Fruit fly (Drosophila melanogaster) whole organism, embryonic: ENCODE data around the gene CG15570.

Experiments used
- Bdp1 ChIP-seq: fragments of 200-800 bp; sonication (Bioruptor generic); optimal IDR thresholded peaks from 3 replicates; lab custom pipeline; 2016; ENCODE audit warnings: missing biosample characterization, missing genetic modification characterization
- CG11398 ChIP-seq: fragments of 200-800 bp; sonication (Bioruptor generic); optimal IDR thresholded peaks from 2 replicates; lab custom pipeline; 2016; ENCODE audit warnings: missing biosample characterization, missing genetic modification characterization
- CG11456 ChIP-seq: fragments of 200-800 bp; sonication (Bioruptor generic); IDR thresholded peaks from 3 replicates; pipeline ENCODE4 v1.3.6; 2022; ENCODE audit warnings: missing biosample characterization, missing genetic modification characterization
- CG11723 ChIP-seq: fragments of 200-800 bp; sonication (Bioruptor generic); optimal IDR thresholded peaks from 2 replicates; lab custom pipeline; 2017; ENCODE audit warnings: missing biosample characterization, mild to moderate bottlenecking, missing genetic modification characterization
- CG12236 ChIP-seq: fragments of 200-800 bp; sonication (Bioruptor generic); optimal IDR thresholded peaks from 2 replicates; lab custom pipeline; 2016; ENCODE audit warnings: missing biosample characterization, missing genetic modification characterization
- CG12391 ChIP-seq: fragments of 200-800 bp; sonication (Bioruptor generic); optimal IDR thresholded peaks from 3 replicates; lab custom pipeline; 2018; ENCODE audit warnings: missing biosample characterization, mild to moderate bottlenecking, missing genetic modification characterization, moderate library complexity
- CG12769 ChIP-seq: fragments of 200-800 bp; sonication (Bioruptor generic); optimal IDR thresholded peaks from 2 replicates; lab custom pipeline; 2019; ENCODE audit warnings: missing biosample characterization, mild to moderate bottlenecking, missing genetic modification characterization, moderate library complexity
- CG13296 ChIP-seq: fragments of 200-800 bp; sonication (Bioruptor generic); optimal IDR thresholded peaks from 3 replicates; lab custom pipeline; 2018; ENCODE audit warnings: missing biosample characterization, mild to moderate bottlenecking, missing genetic modification characterization
- CG13775 ChIP-seq: fragments of 200-800 bp; sonication (Bioruptor generic); optimal IDR thresholded peaks from 3 replicates; lab custom pipeline; 2017; ENCODE audit warnings: missing biosample characterization, mild to moderate bottlenecking, missing genetic modification characterization
- CG14860 ChIP-seq: fragments of 200-800 bp; sonication (Bioruptor generic); IDR thresholded peaks from 3 replicates; pipeline ENCODE4 v1.3.6; 2022; ENCODE audit warnings: missing biosample characterization, missing genetic modification characterization; ENCODE audit not compliant: partially characterized antibody
- CG15011 ChIP-seq: fragments of 200-800 bp; sonication (Bioruptor generic); optimal IDR thresholded peaks from 3 replicates; lab custom pipeline; 2018; ENCODE audit warnings: missing biosample characterization, mild to moderate bottlenecking, missing genetic modification characterization
- CG16863 ChIP-seq: fragments of 200-800 bp; sonication (Bioruptor generic); optimal IDR thresholded peaks from 3 replicates; lab custom pipeline; 2016; ENCODE audit warnings: missing biosample characterization, missing genetic modification characterization
- CG18262 ChIP-seq: fragments of 200-800 bp; optimal IDR thresholded peaks from 3 replicates; lab custom pipeline; 2019; ENCODE audit warnings: missing biosample characterization, mild to moderate bottlenecking, missing genetic modification characterization, moderate library complexity
- CG2199 ChIP-seq: fragments of 200-800 bp; sonication (Bioruptor generic); IDR thresholded peaks from 3 replicates; pipeline ENCODE4 v1.3.6; 2022; ENCODE audit warnings: missing biosample characterization, missing genetic modification characterization
- CG2889 ChIP-seq: fragments of 200-800 bp; sonication (Bioruptor generic); IDR thresholded peaks from 3 replicates; pipeline ENCODE4 v1.3.6; 2022; ENCODE audit warnings: missing biosample characterization, missing genetic modification characterization
- CG3281 ChIP-seq: fragments of 200-800 bp; sonication (Bioruptor generic); optimal IDR thresholded peaks from 3 replicates; lab custom pipeline; 2017; ENCODE audit warnings: missing biosample characterization, mild to moderate bottlenecking, missing genetic modification characterization
- CG33213 ChIP-seq: fragments of 200-800 bp; sonication (Bioruptor generic); optimal IDR thresholded peaks from 3 replicates; lab custom pipeline; 2016; ENCODE audit warnings: missing biosample characterization, missing genetic modification characterization
- CG34422 ChIP-seq: fragments of 200-800 bp; sonication (Bioruptor generic); IDR thresholded peaks from 3 replicates; pipeline ENCODE4 v1.3.6; 2022; ENCODE audit warnings: missing biosample characterization, missing genetic modification characterization
- CG4424 ChIP-seq: fragments of 200-800 bp; sonication (Bioruptor generic); optimal IDR thresholded peaks from 3 replicates; lab custom pipeline; 2016; ENCODE audit warnings: missing biosample characterization, missing genetic modification characterization
- CG4707 ChIP-seq: fragments of 200-800 bp; sonication (Bioruptor generic); optimal IDR thresholded peaks from 2 replicates; lab custom pipeline; 2018; ENCODE audit warnings: missing biosample characterization, mild to moderate bottlenecking, missing genetic modification characterization, moderate library complexity
- CG4820 ChIP-seq: fragments of 200-800 bp; sonication (Bioruptor generic); optimal IDR thresholded peaks from 3 replicates; lab custom pipeline; 2016; ENCODE audit warnings: missing biosample characterization, missing genetic modification characterization
- CG5953 ChIP-seq: fragments of 200-800 bp; sonication (Bioruptor generic); IDR thresholded peaks from 2 replicates; pipeline ENCODE4 v1.3.6; 2022; ENCODE audit warnings: missing biosample characterization, missing genetic modification characterization
- CG6765 ChIP-seq: fragments of 200-800 bp; sonication (Bioruptor generic); optimal IDR thresholded peaks from 3 replicates; lab custom pipeline; 2017; ENCODE audit warnings: missing biosample characterization, mild to moderate bottlenecking, missing genetic modification characterization
- CG8359 ChIP-seq: fragments of 200-800 bp; sonication (Bioruptor generic); optimal IDR thresholded peaks from 2 replicates; lab custom pipeline; 2017; ENCODE audit warnings: missing biosample characterization, mild to moderate bottlenecking, missing genetic modification characterization, borderline replicate concordance
- Dek ChIP-seq: fragments of 200-800 bp; sonication (Bioruptor generic); optimal IDR thresholded peaks from 3 replicates; lab custom pipeline; 2019; ENCODE audit warnings: missing biosample characterization, mild to moderate bottlenecking, missing genetic modification characterization, moderate library complexity
- Doc2 ChIP-seq: fragments of 200-800 bp; sonication (Bioruptor generic); IDR thresholded peaks from 2 replicates; pipeline ENCODE4 v1.3.6; 2022; ENCODE audit warnings: missing biosample characterization, missing genetic modification characterization
- Fer1 ChIP-seq: fragments of 200-800 bp; sonication (Bioruptor generic); optimal IDR thresholded peaks from 2 replicates; lab custom pipeline; 2017; ENCODE audit warnings: missing biosample characterization, mild to moderate bottlenecking, missing genetic modification characterization
- H2.0 ChIP-seq: fragments of 200-800 bp; sonication (Bioruptor generic); IDR thresholded peaks from 2 replicates; pipeline ENCODE4 v1.3.6; 2022; ENCODE audit warnings: missing biosample characterization, missing genetic modification characterization
- Hsf ChIP-seq: fragments of 200-800 bp; sonication (Bioruptor generic); optimal IDR thresholded peaks from 3 replicates; lab custom pipeline; 2016; ENCODE audit warnings: missing biosample characterization, missing genetic modification characterization
- MBD-R2 ChIP-seq: fragments of 200-800 bp; sonication (Bioruptor generic); IDR thresholded peaks from 2 replicates; pipeline ENCODE4 v1.3.6; 2022; ENCODE audit warnings: missing biosample characterization, missing genetic modification characterization
- NfI ChIP-seq: fragments of 200-800 bp; sonication (Bioruptor generic); optimal IDR thresholded peaks from 3 replicates; lab custom pipeline; 2018; ENCODE audit warnings: missing biosample characterization, mild to moderate bottlenecking, missing genetic modification characterization, moderate library complexity
- PHDP ChIP-seq: fragments of 200-800 bp; sonication (Bioruptor generic); optimal IDR thresholded peaks from 3 replicates; lab custom pipeline; 2018; ENCODE audit warnings: missing biosample characterization, mild to moderate bottlenecking, missing genetic modification characterization, moderate library complexity
- az2 ChIP-seq: fragments of 200-800 bp; sonication (Bioruptor generic); optimal IDR thresholded peaks from 3 replicates; lab custom pipeline; 2016; ENCODE audit warnings: missing biosample characterization, missing genetic modification characterization
- caup ChIP-seq: fragments of 200-800 bp; sonication (Bioruptor generic); optimal IDR thresholded peaks from 3 replicates; lab custom pipeline; 2017; ENCODE audit warnings: missing biosample characterization, mild to moderate bottlenecking, missing genetic modification characterization, moderate library complexity; ENCODE audit not compliant: severe bottlenecking
- cg ChIP-seq: fragments of 200-800 bp; sonication (Bioruptor generic); optimal IDR thresholded peaks from 3 replicates; lab custom pipeline; 2019; ENCODE audit warnings: missing biosample characterization, mild to moderate bottlenecking, missing genetic modification characterization, moderate library complexity
- chif ChIP-seq, 2 experiments: fragments of 200-800 bp; sonication (Bioruptor generic); optimal IDR thresholded peaks; 3 replicates each; lab custom pipeline; 2016; ENCODE audit warnings: missing biosample characterization in 2 of 2, missing genetic modification characterization in 2 of 2
- fd64A ChIP-seq: fragments of 200-800 bp; sonication (Bioruptor generic); optimal IDR thresholded peaks from 3 replicates; lab custom pipeline; 2018; ENCODE audit warnings: missing biosample characterization, mild to moderate bottlenecking, missing genetic modification characterization
- gsb-n ChIP-seq: fragments of 200-800 bp; sonication (Bioruptor generic); optimal IDR thresholded peaks from 3 replicates; lab custom pipeline; 2018; ENCODE audit warnings: missing biosample characterization, mild to moderate bottlenecking, missing genetic modification characterization
- h ChIP-seq: fragments of >200 bp; optimal IDR thresholded peaks from 2 replicates; lab custom pipeline; 2017
- hb ChIP-seq: fragments of 200-800 bp; sonication (Bioruptor generic); IDR thresholded peaks from 3 replicates; pipeline ENCODE4 v1.3.6; 2022; ENCODE audit warnings: missing biosample characterization, missing genetic modification characterization; ENCODE audit not compliant: partially characterized antibody
- jigr1 ChIP-seq: fragments of 200-800 bp; sonication (Bioruptor generic); IDR thresholded peaks from 3 replicates; pipeline ENCODE4 v1.3.6; 2022; ENCODE audit warnings: missing biosample characterization, missing genetic modification characterization
- jing ChIP-seq: fragments of 200-800 bp; sonication (Bioruptor generic); optimal IDR thresholded peaks from 2 replicates; lab custom pipeline; 2018; ENCODE audit warnings: missing biosample characterization, mild to moderate bottlenecking, missing genetic modification characterization
- mirr ChIP-seq: fragments of 200-800 bp; sonication (Bioruptor generic); optimal IDR thresholded peaks from 3 replicates; lab custom pipeline; 2018; ENCODE audit warnings: missing biosample characterization, mild to moderate bottlenecking, missing genetic modification characterization
- nmo ChIP-seq: fragments of 200-800 bp; sonication (Bioruptor generic); optimal IDR thresholded peaks from 2 replicates; lab custom pipeline; 2018; ENCODE audit warnings: missing biosample characterization, mild to moderate bottlenecking, missing genetic modification characterization, moderate library complexity
- pho ChIP-seq: fragments of 200-800 bp; sonication (Bioruptor generic); optimal IDR thresholded peaks from 2 replicates; lab custom pipeline; 2016; ENCODE audit warnings: missing biosample characterization, missing genetic modification characterization
- sens ChIP-seq: fragments of 200-800 bp; sonication (Bioruptor generic); peaks from one replicate; lab custom pipeline; 2016; ENCODE audit warnings: missing biosample characterization, missing genetic modification characterization
- shn ChIP-seq: fragments of 200-800 bp; sonication (Bioruptor generic); optimal IDR thresholded peaks from 3 replicates; lab custom pipeline; 2016; ENCODE audit warnings: missing biosample characterization, missing genetic modification characterization
- sisA ChIP-seq: fragments of 200-800 bp; sonication (Bioruptor generic); IDR thresholded peaks from 2 replicates; pipeline ENCODE4 v1.3.6; 2022; ENCODE audit warnings: missing biosample characterization, missing genetic modification characterization
- sna ChIP-seq: fragments of 200-800 bp; sonication (Bioruptor generic); IDR thresholded peaks from 2 replicates; pipeline ENCODE4 v1.3.6; 2022; ENCODE audit warnings: missing biosample characterization, missing genetic modification characterization; ENCODE audit not compliant: partially characterized antibody
- tll ChIP-seq, 2 experiments: fragments of 200-800 bp in 1 of 2; fragments of >200 bp in 1 of 2; sonication (Bioruptor generic) in 1 of 2; optimal IDR thresholded peaks; 2 replicates each; lab custom pipeline; 2017 to 2019; ENCODE audit warnings: missing biosample characterization in 2 of 2, missing genetic modification characterization in 2 of 2, mild to moderate bottlenecking in 1 of 2, moderate library complexity in 1 of 2
- tna ChIP-seq: fragments of 200-800 bp; sonication (Bioruptor generic); IDR thresholded peaks from 2 replicates; pipeline ENCODE4 v1.3.6; 2022; ENCODE audit warnings: missing biosample characterization, missing genetic modification characterization; ENCODE audit not compliant: partially characterized antibody

CG15570 gene

dm6 chrX:4262661-4263060 is 44.7 kb downstream of the CG15570 start:
- peak in 1 of 2 experiments; percentile 47 for TF ChIP-seq chif (GFP tag; optimal IDR thresholded peaks at IDR 0.05; lab: Kevin White, UChicago)
- TF ChIP-seq mirr = no peak
- no peak for TF ChIP-seq CG34422 (GFP tag; lab: Robert Waterston, UW)
- no peak for TF ChIP-seq sna (GFP tag; lab: Robert Waterston, UW)
- TF ChIP-seq CG11723 (GFP tag; lab: Kevin White, UChicago) = no peak
- TF ChIP-seq CG12391 (tag; lab: Kevin White, UChicago) = peak; percentile 41
- TF ChIP-seq fd64A = no peak
- TF ChIP-seq Bdp1 (GFP tag; lab: Kevin White, UChicago) = no peak
- no peak for TF ChIP-seq CG12236
- no peak for TF ChIP-seq cg (GFP tag; lab: Kevin White, UChicago)
- peak; percentile 58 for TF ChIP-seq CG3281 (GFP tag; lab: Kevin White, UChicago)
- 0 out of 2 replicates have a peak, but pooled peaks have one; percentile 22 for TF ChIP-seq MBD-R2 (GFP tag; lab: Robert Waterston, UW)
- peak; percentile 64 for TF ChIP-seq gsb-n (tag; lab: Kevin White, UChicago)
- TF ChIP-seq CG18262 = peak; percentile 43
- peak; percentile 28 for TF ChIP-seq CG4424 (GFP tag; lab: Kevin White, UChicago)
- TF ChIP-seq CG33213 = no peak
- peak; percentile 49; the same call in 1 of the 2 replicates for TF ChIP-seq H2.0
- TF ChIP-seq nmo = peak; percentile 52
- TF ChIP-seq az2 (GFP tag; lab: Kevin White, UChicago) = peak; percentile 28
- TF ChIP-seq Hsf (GFP tag; lab: Kevin White, UChicago) = peak; percentile 38
- no peak for TF ChIP-seq CG8359 (GFP tag; lab: Kevin White, UChicago)
- no peak for TF ChIP-seq tll (GFP tag; optimal IDR thresholded peaks at IDR 0.05; lab: Kevin White, UChicago)
- peak; percentile 57 for TF ChIP-seq sisA
- TF ChIP-seq h (lab: Kevin White, UChicago) = no peak
- TF ChIP-seq Fer1 (GFP tag; lab: Kevin White, UChicago) = peak; percentile 62
- peak; percentile 23 for TF ChIP-seq Dek (tag; lab: Kevin White, UChicago)
- peak; percentile 7 for TF ChIP-seq CG16863
- no peak for TF ChIP-seq CG4820 (GFP tag; lab: Kevin White, UChicago)
- TF ChIP-seq CG2199 (GFP tag; lab: Robert Waterston, UW) = no peak
- no peak for TF ChIP-seq CG15011
- TF ChIP-seq jigr1 (GFP tag; lab: Robert Waterston, UW) = no peak
- TF ChIP-seq tna (GFP tag; lab: Robert Waterston, UW) = no peak
- 0 out of 3 replicates have a peak, but pooled peaks have one; percentile 31 for TF ChIP-seq CG11456 (GFP tag; lab: Robert Waterston, UW)
- TF ChIP-seq shn = no peak
- peak; percentile 44 for TF ChIP-seq jing (GFP tag; lab: Kevin White, UChicago)
- TF ChIP-seq CG6765 = no peak
- peak; percentile 20 for TF ChIP-seq pho (GFP tag; lab: Kevin White, UChicago)
- TF ChIP-seq CG5953 (GFP tag; lab: Robert Waterston, UW) = no peak
- TF ChIP-seq Doc2 = no peak
- peak; percentile 4 for TF ChIP-seq CG4707 (GFP tag; lab: Kevin White, UChicago)
- TF ChIP-seq CG13296 = peak; percentile 32
- TF ChIP-seq caup (GFP tag; lab: Kevin White, UChicago) = peak; percentile 63
- TF ChIP-seq CG14860 (GFP tag; lab: Robert Waterston, UW) = no peak
- TF ChIP-seq CG13775 (GFP tag; lab: Kevin White, UChicago) = peak; percentile 19
- TF ChIP-seq sens (GFP tag; lab: Kevin White, UChicago) = peak; percentile 87
- TF ChIP-seq CG2889 (GFP tag; lab: Robert Waterston, UW) = no peak
- no peak for TF ChIP-seq CG11398 (GFP tag; lab: Kevin White, UChicago)
- TF ChIP-seq NfI (GFP tag; lab: Kevin White, UChicago) = peak; percentile 53
- no peak for TF ChIP-seq hb (GFP tag; lab: Robert Waterston, UW)
- TF ChIP-seq CG12769 (tag; lab: Kevin White, UChicago) = peak; percentile 80
- peak; percentile 47 for TF ChIP-seq PHDP (tag; lab: Kevin White, UChicago)
